Worm (Caenorhabditis elegans) whole organism, L3 larva: ENCODE results near the gene exos-4.2.

ENCODE experiments used
- R02D3.7 ChIP-seq: fragments of 150-350 bp; optimal IDR thresholded peaks from 2 replicates; lab custom pipeline; 2014; ENCODE audit warnings: missing biosample characterization, missing genetic modification characterization
- ZK546.5 ChIP-seq: sonication (generic microtip); optimal IDR thresholded peaks from 2 replicates; lab custom pipeline; 2017; ENCODE audit warnings: missing biosample characterization, missing genetic modification characterization
- aly-2 ChIP-seq: fragments of 150-350 bp; optimal IDR thresholded peaks from 2 replicates; lab custom pipeline; 2014; ENCODE audit warnings: missing biosample characterization, missing genetic modification characterization
- ama-1 ChIP-seq: fragments of 150-350 bp; optimal IDR thresholded peaks from 2 replicates; lab custom pipeline; 2018
- ceh-16 ChIP-seq: sonication (generic microtip); optimal IDR thresholded peaks from 2 replicates; lab custom pipeline; 2017; ENCODE audit warnings: missing biosample characterization, missing genetic modification characterization
- ceh-28 ChIP-seq: fragments of 150-350 bp; optimal IDR thresholded peaks from 2 replicates; lab custom pipeline; 2014; ENCODE audit warnings: missing biosample characterization, missing genetic modification reagents, missing genetic modification characterization
- ceh-82 ChIP-seq: fragments of 150-350 bp; optimal IDR thresholded peaks from 2 replicates; lab custom pipeline; 2014; ENCODE audit warnings: missing biosample characterization, missing genetic modification characterization
- ceh-9 ChIP-seq: sonication (generic microtip); optimal IDR thresholded peaks from 2 replicates; lab custom pipeline; 2018; ENCODE audit warnings: missing biosample characterization, missing genetic modification characterization
- egl-5 ChIP-seq: fragments of 150-350 bp; optimal IDR thresholded peaks from 2 replicates; lab custom pipeline; 2017; ENCODE audit warnings: missing biosample characterization, missing genetic modification reagents, missing genetic modification characterization, inconsistent platforms
- elt-1 ChIP-seq: fragments of 150-350 bp; optimal IDR thresholded peaks from 2 replicates; lab custom pipeline; 2014; ENCODE audit warnings: missing biosample characterization, missing genetic modification characterization
- elt-2 ChIP-seq: sonication (generic microtip); optimal IDR thresholded peaks from 2 replicates; lab custom pipeline; 2016; ENCODE audit warnings: missing genetic modification reagents, mild to moderate bottlenecking, missing genetic modification characterization, missing compliant biosample characterization
- elt-3 ChIP-seq, 3 experiments: fragments of 150-350 bp in 1 of 3; sonication (generic microtip) in 2 of 3; optimal IDR thresholded peaks; 2 replicates in 2 of 3; 4 replicates in 1 of 3; lab custom pipeline; 2014 to 2017; ENCODE audit warnings: missing biosample characterization in 3 of 3, missing genetic modification characterization in 3 of 3
- eor-1 ChIP-seq, 2 experiments: fragments of 150-350 bp; optimal IDR thresholded peaks; 2 replicates each; lab custom pipeline; 2014 to 2018; ENCODE audit warnings: missing biosample characterization in 2 of 2, missing genetic modification characterization in 2 of 2
- fkh-2 ChIP-seq: fragments of 150-350 bp; optimal IDR thresholded peaks from 2 replicates; lab custom pipeline; 2014; ENCODE audit warnings: missing biosample characterization, missing genetic modification reagents, missing genetic modification characterization
- hmg-11 ChIP-seq: sonication (generic microtip); optimal IDR thresholded peaks from 2 replicates; lab custom pipeline; 2016; ENCODE audit warnings: missing genetic modification characterization, missing compliant biosample characterization
- jun-1 ChIP-seq: fragments of 150-350 bp; optimal IDR thresholded peaks from 2 replicates; lab custom pipeline; 2014; ENCODE audit warnings: missing biosample characterization, missing genetic modification reagents, missing genetic modification characterization
- lin-15B ChIP-seq: fragments of 150-350 bp; optimal IDR thresholded peaks from 2 replicates; lab custom pipeline; 2014; ENCODE audit warnings: missing biosample characterization, missing genetic modification characterization
- lin-39 ChIP-seq: fragments of 150-350 bp; optimal IDR thresholded peaks from 2 replicates; lab custom pipeline; 2018; ENCODE audit warnings: missing biosample characterization, missing genetic modification reagents, missing genetic modification characterization
- lsy-12 ChIP-seq: sonication (generic microtip); optimal IDR thresholded peaks from 2 replicates; lab custom pipeline; 2016; ENCODE audit warnings: mild to moderate bottlenecking, missing genetic modification characterization, missing compliant biosample characterization
- mml-1 ChIP-seq: fragments of 150-350 bp; sonication (generic microtip); optimal IDR thresholded peaks from 3 replicates; lab custom pipeline; 2014; ENCODE audit warnings: missing biosample characterization, missing genetic modification characterization
- nfya-1 ChIP-seq: sonication (generic microtip); optimal IDR thresholded peaks from 2 replicates; lab custom pipeline; 2017; ENCODE audit warnings: missing genetic modification characterization, mild to moderate bottlenecking, missing compliant biosample characterization, antibody characterized with exemption, moderate library complexity; ENCODE audit not compliant: insufficient read depth
- nhr-11 ChIP-seq: fragments of 150-350 bp; optimal IDR thresholded peaks from 2 replicates; lab custom pipeline; 2014; ENCODE audit warnings: missing biosample characterization, missing genetic modification characterization
- nhr-12 ChIP-seq: fragments of 150-350 bp; optimal IDR thresholded peaks from 2 replicates; lab custom pipeline; 2014; ENCODE audit warnings: missing biosample characterization, missing genetic modification characterization
- nhr-23 ChIP-seq: fragments of 150-350 bp; optimal IDR thresholded peaks from 2 replicates; lab custom pipeline; 2014; ENCODE audit warnings: missing biosample characterization, missing genetic modification reagents, missing genetic modification characterization
- nhr-237 ChIP-seq: fragments of 150-350 bp; optimal IDR thresholded peaks from 2 replicates; lab custom pipeline; 2014; ENCODE audit warnings: missing biosample characterization, missing genetic modification characterization
- nhr-25 ChIP-seq: sonication (generic microtip); optimal IDR thresholded peaks from 2 replicates; lab custom pipeline; 2017; ENCODE audit warnings: missing biosample characterization, missing genetic modification characterization
- nhr-28 ChIP-seq: fragments of 150-350 bp; optimal IDR thresholded peaks from 2 replicates; lab custom pipeline; 2014; ENCODE audit warnings: missing biosample characterization, missing genetic modification characterization
- nhr-43 ChIP-seq: sonication (generic microtip); optimal IDR thresholded peaks from 2 replicates; lab custom pipeline; 2016; ENCODE audit warnings: mild to moderate bottlenecking, missing genetic modification characterization, missing compliant biosample characterization; ENCODE audit not compliant: poor library complexity, severe bottlenecking
- nhr-67 ChIP-seq: fragments of 150-350 bp; optimal IDR thresholded peaks from 2 replicates; lab custom pipeline; 2014; ENCODE audit warnings: missing biosample characterization, missing genetic modification characterization
- nhr-76 ChIP-seq: fragments of 150-350 bp; sonication (generic microtip); optimal IDR thresholded peaks from 5 replicates; lab custom pipeline; 2014; ENCODE audit warnings: missing biosample characterization, missing genetic modification characterization
- nhr-77 ChIP-seq: fragments of 150-350 bp; optimal IDR thresholded peaks from 2 replicates; lab custom pipeline; 2014; ENCODE audit warnings: missing biosample characterization, missing genetic modification characterization
- pha-4 ChIP-seq: fragments of 150-350 bp; optimal IDR thresholded peaks from 2 replicates; lab custom pipeline; 2014; ENCODE audit warnings: missing biosample characterization, missing genetic modification reagents, missing genetic modification characterization
- pqm-1 ChIP-seq: fragments of 150-350 bp; optimal IDR thresholded peaks from 2 replicates; lab custom pipeline; 2017; ENCODE audit warnings: missing biosample characterization, missing genetic modification characterization, inconsistent platforms
- sea-2 ChIP-seq: fragments of 150-350 bp; sonication (generic microtip); optimal IDR thresholded peaks from 4 replicates; lab custom pipeline; 2014; ENCODE audit warnings: missing biosample characterization, missing genetic modification reagents, missing genetic modification characterization
- skn-1 ChIP-seq: fragments of 150-350 bp; optimal IDR thresholded peaks from 2 replicates; lab custom pipeline; 2014; ENCODE audit warnings: missing biosample characterization, missing genetic modification characterization
- snpc-4 ChIP-seq: fragments of 150-350 bp; optimal IDR thresholded peaks from 2 replicates; lab custom pipeline; 2014; ENCODE audit warnings: missing biosample characterization, missing genetic modification characterization
- tbx-2 ChIP-seq: sonication (generic microtip); optimal IDR thresholded peaks from 2 replicates; lab custom pipeline; 2016; ENCODE audit warnings: mild to moderate bottlenecking, missing genetic modification characterization, missing compliant biosample characterization
- unc-39 ChIP-seq: sonication (generic microtip); optimal IDR thresholded peaks from 4 replicates; lab custom pipeline; 2017; ENCODE audit warnings: missing biosample characterization, missing genetic modification characterization
- unc-62 ChIP-seq: fragments of 150-350 bp; sonication (generic microtip); optimal IDR thresholded peaks from 4 replicates; lab custom pipeline; 2014; ENCODE audit warnings: missing biosample characterization, missing genetic modification reagents, missing genetic modification characterization
- ztf-11 ChIP-seq: fragments of 150-350 bp; optimal IDR thresholded peaks from 2 replicates; lab custom pipeline; 2014; ENCODE audit warnings: missing biosample characterization, missing genetic modification characterization
- ztf-4 ChIP-seq: fragments of 150-350 bp; optimal IDR thresholded peaks from 2 replicates; lab custom pipeline; 2014; ENCODE audit warnings: missing biosample characterization, missing genetic modification characterization

exos-4.2 gene

DNA sequence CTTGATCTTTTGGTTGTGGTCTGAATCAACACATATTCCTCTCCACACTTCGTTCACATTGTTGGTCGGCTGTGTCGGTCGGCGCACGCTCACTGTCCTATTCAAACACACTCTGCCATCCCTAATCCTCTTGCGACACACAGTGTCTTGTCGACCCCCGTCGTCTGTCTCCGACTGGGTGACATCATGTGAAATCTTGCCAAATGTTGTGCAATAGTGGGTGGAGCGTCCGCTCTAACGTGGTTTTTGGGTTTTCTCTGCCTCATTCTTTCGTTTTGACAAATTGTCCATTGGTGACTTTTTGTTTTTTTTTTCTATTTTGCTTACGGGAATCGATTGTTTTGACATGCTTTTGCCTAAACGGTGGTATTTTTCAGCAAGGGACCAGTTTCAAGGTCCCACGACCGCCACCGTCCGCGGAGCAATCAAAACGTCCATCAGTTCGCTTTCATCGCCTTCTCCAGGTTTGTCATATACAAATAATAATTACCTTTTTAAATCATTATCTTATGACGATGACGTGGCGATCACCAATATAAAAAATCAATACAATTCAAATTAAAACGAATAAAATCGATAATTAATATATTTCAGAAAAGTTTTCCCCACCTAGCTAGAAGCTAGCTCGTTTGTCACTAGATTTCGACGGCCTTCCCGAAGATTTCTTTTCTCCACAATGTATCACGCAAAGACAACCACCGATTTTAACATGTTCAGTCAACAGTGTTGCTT is 26.1 kb upstream of the exos-4.2 start (continued):
- TF ChIP-seq tbx-2 (tag; lab: Kevin White, UChicago) (peak; percentile 81), nhr-25 (tag; lab: Kevin White, UChicago) (peak; percentile 98), pqm-1 (tag; lab: Kevin White, UChicago) (peak; percentile 91), ztf-4 (tag; lab: Kevin White, UChicago) (peak; percentile 67), skn-1 (tag; lab: Kevin White, UChicago) (peak; percentile 81), ztf-11 (no peak), elt-2 (tag; lab: Kevin White, UChicago) (peak; percentile 85), ZK546.5 (tag; lab: Kevin White, UChicago) (no peak), eor-1 (tag; optimal IDR thresholded peaks at IDR 0.05; lab: Kevin White, UChicago) (no peak), nhr-77 (tag; lab: Kevin White, UChicago) (peak; percentile 21), ceh-9 (tag; lab: Kevin White, UChicago) (no peak), aly-2 (no peak), mml-1 (tag; lab: Kevin White, UChicago) (peak; percentile 8)

DNA sequence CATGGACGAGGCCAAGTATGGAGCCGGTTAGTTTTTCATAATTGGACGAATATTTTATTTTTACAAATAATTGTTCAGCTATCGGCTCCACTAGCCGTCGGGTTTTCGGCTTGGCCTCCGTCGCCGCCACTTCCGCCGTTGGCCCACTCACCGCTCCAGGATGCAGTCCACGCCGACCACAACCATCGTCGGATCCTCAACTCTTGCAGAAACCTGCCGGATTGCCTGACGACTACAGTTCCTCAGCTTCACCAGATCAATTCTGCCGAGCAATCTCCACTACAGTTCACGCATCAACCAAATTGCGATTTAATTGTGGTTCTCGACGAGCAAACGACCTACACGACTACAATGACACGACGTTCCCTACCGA is 25.6 kb upstream of the exos-4.2 start:
- no peak for TF ChIP-seq skn-1 (tag; lab: Kevin White, UChicago)
- no peak for TF ChIP-seq pqm-1 (tag; lab: Kevin White, UChicago)
- TF ChIP-seq elt-1 (tag; lab: Kevin White, UChicago), result no peak
- TF ChIP-seq nhr-25 (tag; lab: Kevin White, UChicago), result no peak
- TF ChIP-seq sea-2 (GFP tag; lab: Kevin White, UChicago), result no peak
- TF ChIP-seq unc-62 (GFP tag; lab: Kevin White, UChicago), result no peak
- TF ChIP-seq egl-5 (tag; lab: Kevin White, UChicago), result no peak
- TF ChIP-seq lin-39 (tag; lab: Kevin White, UChicago), result no peak
- no peak for TF ChIP-seq lin-15B (tag; lab: Kevin White, UChicago)
- TF ChIP-seq nhr-11 (tag; lab: Kevin White, UChicago), result no peak
- no peak for TF ChIP-seq nhr-23 (tag; lab: Kevin White, UChicago)

ce11 chrIII:835208-835607 is 24.8 kb upstream of the exos-4.2 start:
- TF ChIP-seq unc-62 (GFP tag; lab: Kevin White, UChicago) (no peak), nhr-237 (tag; lab: Kevin White, UChicago) (no peak), fkh-2 (tag; lab: Kevin White, UChicago) (no peak), nhr-43 (tag; lab: Kevin White, UChicago) (peak; percentile 45), jun-1 (tag; lab: Kevin White, UChicago) (no peak), R02D3.7 (tag; lab: Kevin White, UChicago) (no peak), skn-1 (tag; lab: Kevin White, UChicago) (no peak), ceh-16 (tag; lab: Kevin White, UChicago) (no peak), lin-39 (tag; lab: Kevin White, UChicago) (no peak), lsy-12 (no peak), ama-1 (lab: Kevin White, UChicago) (peak; percentile 60), nhr-23 (tag; lab: Kevin White, UChicago) (no peak), nhr-25 (tag; lab: Kevin White, UChicago) (peak; percentile 30), nfya-1 (tag; lab: Kevin White, UChicago) (no peak), sea-2 (GFP tag; lab: Kevin White, UChicago) (no peak), elt-1 (tag; lab: Kevin White, UChicago) (no peak)

DNA sequence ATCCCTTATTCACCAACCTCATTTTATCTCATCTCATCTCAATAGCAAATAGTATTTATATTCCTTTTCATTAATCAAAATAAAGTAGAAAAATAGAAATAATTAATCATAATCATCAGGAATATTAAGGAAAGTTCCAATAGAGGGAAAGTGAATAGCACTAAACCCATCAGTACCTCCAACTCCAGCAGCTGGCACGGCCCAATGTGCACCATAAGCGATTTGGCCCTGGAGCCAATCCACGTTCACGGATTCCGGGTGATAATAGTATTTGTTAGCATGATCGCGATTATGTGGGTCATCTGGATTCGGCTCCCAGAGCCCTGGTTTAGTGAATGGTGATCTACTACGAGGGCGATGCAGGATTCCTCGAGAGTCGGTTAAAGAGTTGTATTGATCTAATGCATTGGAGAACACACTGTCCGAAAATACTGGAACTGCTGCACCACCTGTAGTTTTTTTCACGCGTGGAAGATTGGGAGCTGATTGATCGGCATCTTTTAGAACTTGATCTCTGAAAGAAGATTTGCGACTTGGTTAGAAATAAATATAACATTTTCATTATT is 24.2 kb upstream of the exos-4.2 start:
- TF ChIP-seq nfya-1 (tag; lab: Kevin White, UChicago) (peak; percentile 38), ztf-4 (tag; lab: Kevin White, UChicago) (peak; percentile 84), lsy-12 (peak; percentile 97), ama-1 (lab: Kevin White, UChicago) (peak; percentile 98), nhr-43 (tag; lab: Kevin White, UChicago) (peak; percentile 92), elt-3 (tag; optimal IDR thresholded peaks at IDR 0.05; lab: Kevin White, UChicago) (peak in 2 of 3 experiments; percentile 32 to 38), hmg-11 (tag; lab: Kevin White, UChicago) (peak; percentile 42), egl-5 (tag; lab: Kevin White, UChicago) (no peak), ztf-11 (no peak), nhr-67 (tag; lab: Kevin White, UChicago) (no peak), unc-39 (tag; lab: Kevin White, UChicago) (peak; percentile 43), nhr-25 (tag; lab: Kevin White, UChicago) (peak; percentile 62), nhr-28 (no peak), pqm-1 (tag; lab: Kevin White, UChicago) (no peak), nhr-11 (tag; lab: Kevin White, UChicago) (no peak), ceh-82 (tag; lab: Kevin White, UChicago) (peak; percentile 7), lin-39 (tag; lab: Kevin White, UChicago) (peak; percentile 20), sea-2 (GFP tag; lab: Kevin White, UChicago) (no peak), pha-4 (peak; percentile 47), jun-1 (tag; lab: Kevin White, UChicago) (peak; percentile 61), elt-1 (tag; lab: Kevin White, UChicago) (peak; percentile 61), ceh-16 (tag; lab: Kevin White, UChicago) (no peak), ceh-28 (tag; lab: Kevin White, UChicago) (peak; percentile 71), nhr-76 (tag; lab: Kevin White, UChicago) (peak; percentile 47), nhr-12 (tag; lab: Kevin White, UChicago) (no peak), snpc-4 (tag; lab: Kevin White, UChicago) (no peak), R02D3.7 (tag; lab: Kevin White, UChicago) (peak; percentile 26), nhr-77 (tag; lab: Kevin White, UChicago) (peak; percentile 64)
